Fruit fly (Drosophila melanogaster): ENCODE measurements around the gene PGRP-SB1.

- TF ChIP-seq esg (GFP tag; conservative IDR thresholded peaks at IDR 0.05) (no peak), grn (GFP tag; optimal IDR thresholded peaks at IDR 0.05) (no peak), CG31441 (GFP tag; IDR thresholded peaks at IDR 0.05) (no peak), Mes4 (GFP tag; optimal IDR thresholded peaks at IDR 0.05) (no peak), CG7271 (tag; optimal IDR thresholded peaks at IDR 0.05) (no peak), CG14014 (GFP tag; IDR thresholded peaks at IDR 0.05) (no peak), da (GFP tag; optimal IDR thresholded peaks at IDR 0.05) (no peak)
These were observed 13.6 kb downstream of the PGRP-SB1 start for dm6 chr3L:16714193-16714538.

Measured in whole organism, embryonic.